Worm (Caenorhabditis elegans) whole organism, late embryonic: ENCODE results near the gene fbxb-41.
"Not testable (repeated sequence)": the region's sequence is repeated elsewhere in the genome, so short reads cannot be mapped to it uniquely, and the experiment has no call there.

Source experiments
- C08G9.2 ChIP-seq: sonication (generic microtip); optimal IDR thresholded peaks from 2 replicates; lab custom pipeline; 2016; ENCODE audit warnings: mild to moderate bottlenecking, missing genetic modification characterization, moderate library complexity, missing compliant biosample characterization
- F13H6.1 ChIP-seq: sonication (generic microtip); optimal IDR thresholded peaks from 2 replicates; lab custom pipeline; 2016; ENCODE audit warnings: missing genetic modification characterization, missing compliant biosample characterization
- T23F11.4 ChIP-seq: fragments of 200-800 bp; sonication (Bioruptor generic); optimal IDR thresholded peaks from 2 replicates; lab custom pipeline; 2018; ENCODE audit warnings: mild to moderate bottlenecking, missing genetic modification characterization, missing compliant biosample characterization
- ahr-1 ChIP-seq: sonication (generic microtip); optimal IDR thresholded peaks from 2 replicates; lab custom pipeline; 2016; ENCODE audit warnings: missing genetic modification characterization, missing compliant biosample characterization
- ama-1 ChIP-seq: fragments of 150-350 bp; optimal IDR thresholded peaks from 2 replicates; lab custom pipeline; 2014
- ceh-24 ChIP-seq: sonication (generic microtip); optimal IDR thresholded peaks from 2 replicates; lab custom pipeline; 2016; ENCODE audit warnings: mild to moderate bottlenecking, missing genetic modification characterization, missing compliant biosample characterization
- ceh-30 ChIP-seq: fragments of 150-350 bp; optimal IDR thresholded peaks from 2 replicates; lab custom pipeline; 2014; ENCODE audit warnings: missing biosample characterization, missing genetic modification characterization
- ceh-34 ChIP-seq: sonication (generic microtip); optimal IDR thresholded peaks from 2 replicates; lab custom pipeline; 2016; ENCODE audit warnings: mild to moderate bottlenecking, missing genetic modification characterization, missing compliant biosample characterization
- ceh-45 ChIP-seq: fragments of 200-800 bp; sonication (Bioruptor generic); IDR thresholded peaks from 2 replicates; pipeline ENCODE4 v1.3.6; 2022; ENCODE audit warnings: missing genetic modification reagents, missing genetic modification characterization, missing compliant biosample characterization
- dmd-4 ChIP-seq: sonication (generic microtip); optimal IDR thresholded peaks from 2 replicates; lab custom pipeline; 2016; ENCODE audit warnings: borderline replicate concordance, missing genetic modification characterization, missing compliant biosample characterization
- dve-1 ChIP-seq: sonication (generic microtip); optimal IDR thresholded peaks from 2 replicates; lab custom pipeline; 2017; ENCODE audit warnings: antibody characterized with exemption, mild to moderate bottlenecking, missing genetic modification characterization, missing compliant biosample characterization
- elt-4 ChIP-seq: sonication (generic microtip); optimal IDR thresholded peaks from 2 replicates; lab custom pipeline; 2016; ENCODE audit warnings: missing genetic modification characterization, missing compliant biosample characterization
- ets-4 ChIP-seq: sonication (generic microtip); optimal IDR thresholded peaks from 2 replicates; lab custom pipeline; 2016; ENCODE audit warnings: missing genetic modification characterization, missing compliant biosample characterization
- fkh-10 ChIP-seq: fragments of 150-350 bp; optimal IDR thresholded peaks from 2 replicates; lab custom pipeline; 2014; ENCODE audit warnings: missing biosample characterization, missing genetic modification reagents, missing genetic modification characterization
- hlh-8 ChIP-seq: sonication (generic microtip); optimal IDR thresholded peaks from 2 replicates; lab custom pipeline; 2016; ENCODE audit warnings: missing genotype, missing genetic modification characterization, missing compliant biosample characterization
- lim-6 ChIP-seq: sonication (generic microtip); optimal IDR thresholded peaks from 2 replicates; lab custom pipeline; 2016; ENCODE audit warnings: missing genetic modification characterization, missing compliant biosample characterization
- lin-11 ChIP-seq: fragments of 200-800 bp; sonication (Bioruptor generic); optimal IDR thresholded peaks from 2 replicates; lab custom pipeline; 2018; ENCODE audit warnings: mild to moderate bottlenecking, missing genetic modification characterization, missing compliant biosample characterization
- nfya-1 ChIP-seq: sonication (generic microtip); optimal IDR thresholded peaks from 2 replicates; lab custom pipeline; 2017; ENCODE audit warnings: missing genetic modification characterization, mild to moderate bottlenecking, missing compliant biosample characterization, antibody characterized with exemption, moderate library complexity
- pag-3 ChIP-seq: sonication (generic microtip); optimal IDR thresholded peaks from 2 replicates; lab custom pipeline; 2016; ENCODE audit warnings: missing compliant biosample characterization, missing genetic modification characterization, borderline replicate concordance
- pqm-1 ChIP-seq: sonication (generic microtip); optimal IDR thresholded peaks from 2 replicates; lab custom pipeline; 2016; ENCODE audit warnings: missing genetic modification characterization, missing compliant biosample characterization
- sox-2 ChIP-seq: fragments of 200-800 bp; sonication (Bioruptor generic); IDR thresholded peaks from 2 replicates; pipeline ENCODE4 v1.3.6; 2022; ENCODE audit warnings: missing genetic modification reagents, missing genetic modification characterization, missing compliant biosample characterization
- syd-9 ChIP-seq: sonication (generic microtip); optimal IDR thresholded peaks from 2 replicates; lab custom pipeline; 2016; ENCODE audit warnings: mild to moderate bottlenecking, missing genetic modification characterization, moderate library complexity, missing compliant biosample characterization
- tbx-7 ChIP-seq: sonication (generic microtip); optimal IDR thresholded peaks from 2 replicates; lab custom pipeline; 2016; ENCODE audit warnings: missing genotype, missing genetic modification characterization, missing compliant biosample characterization
- unc-3 ChIP-seq, 2 experiments: fragments of 200-800 bp in 1 of 2; sonication (Bioruptor generic) in 1 of 2; sonication (generic microtip) in 1 of 2; conservative IDR thresholded peaks in 1 of 2; optimal IDR thresholded peaks in 1 of 2; 2 replicates each; pipeline versions ENCODE4 v1.3.6 to Lab custom; 2016 to 2022; ENCODE audit warnings: missing compliant biosample characterization in 2 of 2, missing genetic modification characterization in 2 of 2, missing genetic modification reagents in 1 of 2
- unc-42 ChIP-seq: sonication (generic microtip); optimal IDR thresholded peaks from 2 replicates; lab custom pipeline; 2016; ENCODE audit warnings: missing genotype, missing genetic modification characterization, missing compliant biosample characterization

The fbxb-41 gene

DNA sequence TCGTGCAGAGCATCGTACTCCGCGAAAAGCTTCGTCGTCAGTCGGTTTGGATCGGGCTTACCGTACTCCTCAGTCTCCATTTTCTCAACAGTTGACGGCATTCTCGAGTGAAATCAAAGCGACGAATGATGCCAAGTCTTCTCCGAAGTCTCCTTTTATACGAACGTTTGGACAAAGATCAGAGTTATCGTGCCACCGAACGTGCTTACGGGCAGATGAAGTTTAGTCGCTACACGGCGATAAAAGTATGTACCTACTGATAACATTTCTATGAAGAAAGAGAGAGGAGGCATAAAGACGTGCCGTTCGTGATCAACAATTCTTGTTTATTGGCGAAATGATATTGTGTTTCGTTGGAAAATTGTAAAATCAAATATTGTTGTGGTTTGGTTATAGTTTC is 35.8 kb downstream of the fbxb-41 start, which contains the start of gene F45D11.14:
Gene F45D11.14, minus strand, starts transcription at position 101 of the 400 bp plus-strand sequence.
- not testable (repeated sequence) for TF ChIP-seq sox-2 (GFP tag; lab: Robert Waterston, UW); nfya-1; ceh-45

DNA sequence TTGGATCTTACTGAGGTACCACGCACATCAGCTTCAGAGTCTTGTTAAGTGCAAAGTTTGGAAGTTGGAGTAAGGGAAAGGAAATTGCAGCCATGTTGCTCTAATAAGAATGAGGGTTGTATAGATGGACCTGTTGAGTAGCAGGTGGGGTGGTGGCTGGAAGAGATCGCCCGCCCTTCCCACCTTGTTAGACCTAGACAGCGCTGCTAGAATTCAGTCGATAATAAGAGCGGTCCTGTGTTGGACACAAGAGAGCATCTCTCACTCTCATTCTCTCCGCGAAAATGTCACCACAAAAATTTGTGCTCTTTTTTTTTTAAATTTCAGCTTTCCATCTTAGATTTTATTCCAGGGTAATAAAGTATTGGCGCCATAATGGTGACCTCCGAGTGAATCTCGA is 40.8 kb downstream of the fbxb-41 start, which contains the start of the genes fbxb-30 and F45D11.5:
Gene fbxb-30, minus strand, starts transcription at position 101 of the 400 bp plus-strand sequence.
Gene F45D11.5, plus strand, starts transcription at position 352 of the 400 bp plus-strand sequence.
- TF ChIP-seq hlh-8 (tag; lab: Kevin White, UChicago) (no peak), ets-4 (no peak), lin-11 (tag; lab: Kevin White, UChicago) (no peak), lim-6 (tag; lab: Kevin White, UChicago) (no peak), ama-1 (lab: Kevin White, UChicago) (no peak), unc-42 (tag; lab: Kevin White, UChicago) (no peak), unc-3 (GFP tag; conservative IDR thresholded peaks at IDR 0.05; lab: Robert Waterston, UW) (no peak), unc-3 (tag; optimal IDR thresholded peaks at IDR 0.05; lab: Kevin White, UChicago) (no peak), T23F11.4 (GFP tag; lab: Kevin White, UChicago) (no peak), elt-4 (tag; lab: Kevin White, UChicago) (no peak), syd-9 (tag; lab: Kevin White, UChicago) (no peak), pag-3 (tag; lab: Kevin White, UChicago) (no peak), pqm-1 (tag; lab: Kevin White, UChicago) (no peak), dmd-4 (no peak), ceh-34 (tag; lab: Kevin White, UChicago) (no peak), F13H6.1 (tag; lab: Kevin White, UChicago) (no peak), C08G9.2 (no peak), tbx-7 (no peak)

DNA sequence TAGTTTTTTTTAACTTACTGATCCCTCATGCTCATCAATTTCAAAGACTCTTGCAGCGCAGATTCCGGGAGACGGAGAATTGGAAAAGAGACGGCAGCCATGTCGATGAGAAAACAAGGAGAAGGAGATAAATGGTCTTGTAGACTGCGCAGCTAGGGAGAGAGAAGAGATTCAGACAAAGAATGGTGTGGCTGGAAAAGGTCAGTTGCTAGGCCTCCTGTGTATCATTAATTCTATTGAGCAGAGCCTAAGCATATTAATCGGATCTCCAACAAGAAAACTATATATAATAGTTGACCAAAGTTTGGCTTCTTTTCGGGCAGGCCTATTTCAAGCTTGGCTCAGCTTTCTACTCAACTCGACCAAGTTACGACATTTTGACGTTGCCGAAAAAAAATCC is 42.6 kb downstream of the fbxb-41 start, which contains the start of gene fbxb-29:
Gene fbxb-29, minus strand, starts transcription at position 101 of the 400 bp plus-strand sequence.
- TF ChIP-seq elt-4 (tag; lab: Kevin White, UChicago) (no peak), lim-6 (tag; lab: Kevin White, UChicago) (no peak)

DNA sequence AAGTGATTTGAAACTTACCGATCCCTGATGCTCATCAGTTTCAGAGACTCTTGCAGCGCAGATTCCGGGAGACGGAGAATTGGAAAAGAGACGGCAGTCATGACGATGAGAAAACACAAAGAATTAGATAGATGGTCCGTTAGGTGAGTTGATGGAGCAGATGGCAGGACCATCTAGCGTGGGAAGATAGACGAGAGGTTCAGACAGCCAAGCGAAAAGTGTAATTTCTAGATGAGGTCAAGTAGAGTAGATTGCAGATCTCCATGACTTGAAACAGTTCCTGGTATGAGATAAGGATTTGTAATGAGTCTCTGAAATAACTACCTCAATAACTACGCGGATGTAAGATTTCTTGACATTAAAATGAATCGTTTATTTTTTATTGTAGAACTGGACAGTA is 46.0 kb downstream of the fbxb-41 start, which contains the start of gene F45D11.11:
Gene F45D11.11, minus strand, starts transcription at position 101 of the 400 bp plus-strand sequence.
- TF ChIP-seq ahr-1 (tag; lab: Kevin White, UChicago); fkh-10; dve-1 (tag; lab: Kevin White, UChicago): not testable (repeated sequence)

DNA sequence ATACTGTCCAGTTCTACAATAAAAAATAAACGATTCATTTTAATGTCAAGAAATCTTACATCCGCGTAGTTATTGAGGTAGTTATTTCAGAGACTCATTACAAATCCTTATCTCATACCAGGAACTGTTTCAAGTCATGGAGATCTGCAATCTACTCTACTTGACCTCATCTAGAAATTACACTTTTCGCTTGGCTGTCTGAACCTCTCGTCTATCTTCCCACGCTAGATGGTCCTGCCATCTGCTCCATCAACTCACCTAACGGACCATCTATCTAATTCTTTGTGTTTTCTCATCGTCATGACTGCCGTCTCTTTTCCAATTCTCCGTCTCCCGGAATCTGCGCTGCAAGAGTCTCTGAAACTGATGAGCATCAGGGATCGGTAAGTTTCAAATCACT is 47.9 kb downstream of the fbxb-41 start, which contains the start of gene F45D11.7:
Gene F45D11.7, plus strand, starts transcription at position 301 of the 400 bp plus-strand sequence.
- TF ChIP-seq ceh-24; ahr-1 (tag; lab: Kevin White, UChicago); ceh-30 (tag; lab: Kevin White, UChicago): not testable (repeated sequence)
- TF ChIP-seq, all 69 proteins: peak for 0; not testable (repeated sequence) for 69
